ENCODE assay signal across 1 fruit fly cellular context in the genomic region with DNA sequence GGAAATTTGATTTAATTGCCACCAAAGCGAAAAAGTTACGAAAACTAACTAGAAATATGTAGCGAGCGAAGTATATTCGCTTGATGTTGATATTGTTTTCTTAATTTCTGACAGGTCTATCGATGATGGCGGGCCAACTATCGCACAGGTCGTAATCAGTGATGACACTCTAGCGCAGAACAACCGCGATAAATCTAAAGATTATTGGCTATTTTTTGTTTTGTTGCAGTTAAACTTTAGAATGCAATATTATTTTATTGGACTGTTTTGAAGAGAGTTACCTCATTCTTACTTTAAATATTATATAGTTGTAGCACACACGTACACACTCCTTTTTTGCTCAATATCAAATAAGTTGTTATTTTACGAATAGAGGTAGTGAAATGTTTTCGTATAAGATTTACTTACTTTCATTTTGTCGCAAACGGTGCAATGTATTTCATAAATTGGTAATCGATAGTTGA.
TF ChIP-seq lines count a peak whose summit lies in the region.

A gene (minus strand): TSS at position 121 of the 464 bp plus-strand sequence.

TF ChIP-seq in whole organism, embryonic, 481 proteins besides CTCF, POLR2A, EP300 and RAD21 (continued from another document and continues in another):
- TF ChIP-seq row (GFP tag; IDR thresholded peaks at IDR 0.05; lab: Robert Waterston, UW) (peak; percentile 78), CG8089 (GFP tag; optimal IDR thresholded peaks at IDR 0.05; lab: Kevin White, UChicago) (no peak), Aef1 (GFP tag; IDR thresholded peaks at IDR 0.05; lab: Robert Waterston, UW) (no peak), tap (tag; optimal IDR thresholded peaks at IDR 0.05; lab: Kevin White, UChicago) (no peak), lilli (GFP tag; optimal IDR thresholded peaks at IDR 0.05; lab: Kevin White, UChicago) (peak; percentile 39), pzg (GFP tag; optimal IDR thresholded peaks at IDR 0.05; lab: Kevin White, UChicago) (peak; percentile 40), CG10431 (GFP tag; optimal IDR thresholded peaks at IDR 0.05; lab: Kevin White, UChicago) (no peak), CG12219 (GFP tag; optimal IDR thresholded peaks at IDR 0.05; lab: Kevin White, UChicago) (no peak), CG7745 (tag; optimal IDR thresholded peaks at IDR 0.05; lab: Kevin White, UChicago) (no peak), Fer3 (tag; optimal IDR thresholded peaks at IDR 0.05; lab: Kevin White, UChicago) (no peak), ato (GFP tag; IDR thresholded peaks at IDR 0.05; lab: Robert Waterston, UW; ENCODE audit: partially characterized antibody) (0 out of 2 replicates have a peak, but pooled peaks have one; percentile 13), CG6272 (GFP tag; IDR thresholded peaks at IDR 0.05; lab: Robert Waterston, UW) (peak; percentile 33; the same call in 1 of the 2 replicates), Camta (GFP tag; optimal IDR thresholded peaks at IDR 0.05; lab: Kevin White, UChicago) (no peak), ham (GFP tag; IDR thresholded peaks at IDR 0.05; lab: Robert Waterston, UW) (no peak), CG1792 (GFP tag; optimal IDR thresholded peaks at IDR 0.05; lab: Kevin White, UChicago) (no peak), CG2199 (GFP tag; IDR thresholded peaks at IDR 0.05; lab: Robert Waterston, UW) (no peak), Bteb2 (GFP tag; optimal IDR thresholded peaks at IDR 0.05; lab: Kevin White, UChicago) (no peak), mirr (GFP tag; optimal IDR thresholded peaks at IDR 0.05; lab: Kevin White, UChicago) (no peak), CG7357 (GFP tag; IDR thresholded peaks at IDR 0.05; lab: Robert Waterston, UW) (no peak), br (optimal IDR thresholded peaks at IDR 0.05; lab: Kevin White, UChicago) (no peak), CG11247 (GFP tag; IDR thresholded peaks at IDR 0.05; lab: Robert Waterston, UW) (no peak), CG7839 (tag; optimal IDR thresholded peaks at IDR 0.05; lab: Kevin White, UChicago) (no peak), CG13424 (tag; optimal IDR thresholded peaks at IDR 0.05; lab: Kevin White, UChicago) (peak; percentile 22), Med (GFP tag; lab: Kevin White, UChicago) (peak; percentile 38), nerfin-2 (GFP tag; IDR thresholded peaks at IDR 0.05; lab: Robert Waterston, UW; ENCODE audit: partially characterized antibody) (peak; percentile 62), CG14710 (tag; optimal IDR thresholded peaks at IDR 0.05; lab: Kevin White, UChicago) (peak; percentile 52), zen2 (GFP tag; IDR thresholded peaks at IDR 0.05; lab: Robert Waterston, UW; ENCODE audit: partially characterized antibody) (peak; percentile 58; the same call in 1 of the 3 replicates), eyg (GFP tag; optimal IDR thresholded peaks at IDR 0.05; lab: Kevin White, UChicago) (no peak), ATbp (GFP tag; optimal IDR thresholded peaks at IDR 0.05; lab: Kevin White, UChicago) (no peak), CG30403 (GFP tag; optimal IDR thresholded peaks at IDR 0.05; lab: Kevin White, UChicago) (peak; percentile 42), CG13287 (GFP tag; IDR thresholded peaks at IDR 0.05; lab: Robert Waterston, UW; ENCODE audit: partially characterized antibody) (peak; percentile 78), vnd (GFP tag; IDR thresholded peaks at IDR 0.05; lab: Robert Waterston, UW; ENCODE audit: partially characterized antibody) (peak; percentile 78), unc-4 (GFP tag; IDR thresholded peaks at IDR 0.05; lab: Robert Waterston, UW; ENCODE audit: partially characterized antibody) (peak; percentile 75), CG15479 (GFP tag; optimal IDR thresholded peaks at IDR 0.05; lab: Kevin White, UChicago) (peak; percentile 18), D (optimal IDR thresholded peaks at IDR 0.05; lab: Kevin White, UChicago) (no peak), D (GFP tag; optimal IDR thresholded peaks at IDR 0.05; lab: Kevin White, UChicago) (no peak), HLHmδ (GFP tag; optimal IDR thresholded peaks at IDR 0.05; lab: Kevin White, UChicago) (no peak), CG10267 (tag; optimal IDR thresholded peaks at IDR 0.05; lab: Kevin White, UChicago) (peak; percentile 6), CG12155 (GFP tag; optimal IDR thresholded peaks at IDR 0.05; lab: Kevin White, UChicago) (no peak), ara (GFP tag; IDR thresholded peaks at IDR 0.05; lab: Robert Waterston, UW) (no peak), CG43689 (GFP tag; IDR thresholded peaks at IDR 0.05; lab: Robert Waterston, UW) (no peak), HLH54F (GFP tag; optimal IDR thresholded peaks at IDR 0.05; lab: Kevin White, UChicago) (no peak), Taf1 (GFP tag; IDR thresholded peaks at IDR 0.05; lab: Robert Waterston, UW) (no peak), trem (tag; optimal IDR thresholded peaks at IDR 0.05; lab: Kevin White, UChicago) (peak; percentile 14), CG9609 (GFP tag; optimal IDR thresholded peaks at IDR 0.05; lab: Kevin White, UChicago) (no peak), CG3726 (GFP tag; IDR thresholded peaks at IDR 0.05; lab: Robert Waterston, UW) (no peak), toy (GFP tag; IDR thresholded peaks at IDR 0.05; lab: Robert Waterston, UW) (no peak), TFAM (GFP tag; optimal IDR thresholded peaks at IDR 0.05; lab: Kevin White, UChicago) (no peak), Dll (GFP tag; IDR thresholded peaks at IDR 0.05; lab: Robert Waterston, UW; ENCODE audit: partially characterized antibody) (peak; percentile 79), CG4707 (GFP tag; optimal IDR thresholded peaks at IDR 0.05; lab: Kevin White, UChicago) (no peak), lab (GFP tag; optimal IDR thresholded peaks at IDR 0.05; lab: Kevin White, UChicago) (no peak), bcd (GFP tag; optimal IDR thresholded peaks at IDR 0.05; lab: Kevin White, UChicago) (no peak), CG8290 (GFP tag; optimal IDR thresholded peaks at IDR 0.05; lab: Kevin White, UChicago) (peak; percentile 31), CG8290 (tag; optimal IDR thresholded peaks at IDR 0.05; lab: Kevin White, UChicago) (no peak), CG16813 (GFP tag; IDR thresholded peaks at IDR 0.05; lab: Robert Waterston, UW; ENCODE audit: partially characterized antibody) (peak; percentile 87), Nf-YA (GFP tag; IDR thresholded peaks at IDR 0.05; lab: Robert Waterston, UW) (no peak), sim (GFP tag; IDR thresholded peaks at IDR 0.05; lab: Robert Waterston, UW) (no peak), gro (GFP tag; optimal IDR thresholded peaks at IDR 0.05; lab: Kevin White, UChicago) (no peak), CG12236 (GFP tag; optimal IDR thresholded peaks at IDR 0.05; lab: Kevin White, UChicago) (no peak), CG10979 (tag; optimal IDR thresholded peaks at IDR 0.05; lab: Kevin White, UChicago) (no peak), knrl (GFP tag; IDR thresholded peaks at IDR 0.05; lab: Robert Waterston, UW; ENCODE audit: partially characterized antibody) (peak; percentile 83; the same call in 2 of the 3 replicates), Bgb (GFP tag; IDR thresholded peaks at IDR 0.05; lab: Robert Waterston, UW; ENCODE audit: partially characterized antibody) (peak; percentile 76), CG30020 (tag; optimal IDR thresholded peaks at IDR 0.05; lab: Kevin White, UChicago) (peak; percentile 51), CG9797 (GFP tag; optimal IDR thresholded peaks at IDR 0.05; lab: Kevin White, UChicago) (no peak), CG18764 (GFP tag; optimal IDR thresholded peaks at IDR 0.05; lab: Kevin White, UChicago) (no peak), CG7963 (GFP tag; IDR thresholded peaks at IDR 0.05; lab: Robert Waterston, UW; ENCODE audit: partially characterized antibody) (peak; percentile 64; the same call in 1 of the 3 replicates), bigmax (GFP tag; optimal IDR thresholded peaks at IDR 0.05; lab: Kevin White, UChicago) (no peak), gsb-n (tag; optimal IDR thresholded peaks at IDR 0.05; lab: Kevin White, UChicago) (no peak), YL-1 (GFP tag; optimal IDR thresholded peaks at IDR 0.05; lab: Kevin White, UChicago) (no peak), CG4328 (GFP tag; optimal IDR thresholded peaks at IDR 0.05; lab: Kevin White, UChicago) (no peak), CG17612 (GFP tag; IDR thresholded peaks at IDR 0.05; lab: Robert Waterston, UW) (no peak), CG9437 (GFP tag; optimal IDR thresholded peaks at IDR 0.05; lab: Kevin White, UChicago) (no peak), CG3847 (GFP tag; IDR thresholded peaks at IDR 0.05; lab: Robert Waterston, UW) (peak; percentile 35; the same call in 1 of the 2 replicates), Lhr (GFP tag; optimal IDR thresholded peaks at IDR 0.05; lab: Kevin White, UChicago) (no peak), Fer2 (tag; optimal IDR thresholded peaks at IDR 0.05; lab: Kevin White, UChicago) (no peak), CG9932 (GFP tag; IDR thresholded peaks at IDR 0.05; lab: Robert Waterston, UW) (peak; percentile 68), CG10209 (GFP tag; optimal IDR thresholded peaks at IDR 0.05; lab: Kevin White, UChicago) (no peak), Dek (tag; optimal IDR thresholded peaks at IDR 0.05; lab: Kevin White, UChicago) (no peak), Deaf1 (tag; optimal IDR thresholded peaks at IDR 0.05; lab: Kevin White, UChicago) (no peak), CkIIα-i1 (GFP tag; IDR thresholded peaks at IDR 0.05; lab: Robert Waterston, UW) (no peak), hb (GFP tag; IDR thresholded peaks at IDR 0.05; lab: Robert Waterston, UW; ENCODE audit: partially characterized antibody) (peak; percentile 76; the same call in 2 of the 3 replicates), CG6813 (GFP tag; optimal IDR thresholded peaks at IDR 0.05; lab: Kevin White, UChicago) (no peak), CG4424 (GFP tag; optimal IDR thresholded peaks at IDR 0.05; lab: Kevin White, UChicago) (no peak), ems (GFP tag; optimal IDR thresholded peaks at IDR 0.05; lab: Kevin White, UChicago) (no peak), CG9876 (GFP tag; optimal IDR thresholded peaks at IDR 0.05; lab: Kevin White, UChicago) (no peak), NK7.1 (GFP tag; optimal IDR thresholded peaks at IDR 0.05; lab: Kevin White, UChicago) (no peak), sens-2 (GFP tag; IDR thresholded peaks at IDR 0.05; lab: Robert Waterston, UW) (no peak), Dref (GFP tag; IDR thresholded peaks at IDR 0.05; lab: Robert Waterston, UW) (peak; percentile 69), cwo (GFP tag; optimal IDR thresholded peaks at IDR 0.05; lab: Kevin White, UChicago) (no peak), CHES-1-like (GFP tag; optimal IDR thresholded peaks at IDR 0.05; lab: Kevin White, UChicago) (peak; percentile 7), BtbVII (GFP tag; optimal IDR thresholded peaks at IDR 0.05; lab: Kevin White, UChicago) (no peak), PHDP (tag; optimal IDR thresholded peaks at IDR 0.05; lab: Kevin White, UChicago) (no peak), sqz (GFP tag; optimal IDR thresholded peaks at IDR 0.05; lab: Kevin White, UChicago) (no peak), sd (tag; optimal IDR thresholded peaks at IDR 0.05; lab: Kevin White, UChicago) (no peak), CG3281 (GFP tag; optimal IDR thresholded peaks at IDR 0.05; lab: Kevin White, UChicago) (no peak), NFAT (GFP tag; IDR thresholded peaks at IDR 0.05; lab: Robert Waterston, UW) (peak; percentile 6; the same call in 1 of the 2 replicates), nerfin-1 (tag; optimal IDR thresholded peaks at IDR 0.05; lab: Kevin White, UChicago) (no peak), CG17829 (tag; optimal IDR thresholded peaks at IDR 0.05; lab: Kevin White, UChicago) (peak; percentile 13), CG9817 (tag; optimal IDR thresholded peaks at IDR 0.05; lab: Kevin White, UChicago) (peak; percentile 21), Rfx (GFP tag; IDR thresholded peaks at IDR 0.05; lab: Robert Waterston, UW) (peak; percentile 47; the same call in 1 of the 2 replicates), CG18476 (GFP tag; optimal IDR thresholded peaks at IDR 0.05; lab: Kevin White, UChicago) (peak; percentile 2), B-H1 (GFP tag; IDR thresholded peaks at IDR 0.05; lab: Robert Waterston, UW) (no peak), Dad (GFP tag; optimal IDR thresholded peaks at IDR 0.05; lab: Kevin White, UChicago) (no peak), Ssrp (tag; optimal IDR thresholded peaks at IDR 0.05; lab: Kevin White, UChicago) (no peak), Fer1 (GFP tag; optimal IDR thresholded peaks at IDR 0.05; lab: Kevin White, UChicago) (no peak), CG17568 (GFP tag; optimal IDR thresholded peaks at IDR 0.05; lab: Kevin White, UChicago) (no peak), CG8478 (optimal IDR thresholded peaks at IDR 0.05; lab: Kevin White, UChicago) (no peak), CG8924 (tag; optimal IDR thresholded peaks at IDR 0.05; lab: Kevin White, UChicago) (peak; percentile 19), zen (tag; optimal IDR thresholded peaks at IDR 0.05; lab: Kevin White, UChicago) (no peak), CG6765 (GFP tag; optimal IDR thresholded peaks at IDR 0.05; lab: Kevin White, UChicago) (no peak), pan (optimal IDR thresholded peaks at IDR 0.05; lab: Kevin White, UChicago) (no peak), pan (GFP tag; optimal IDR thresholded peaks at IDR 0.05 in 1 of 2, IDR thresholded peaks at IDR 0.05 in 1 of 2) (no peak), CG9215 (GFP tag; IDR thresholded peaks at IDR 0.05; lab: Robert Waterston, UW) (no peak), emc (GFP tag; optimal IDR thresholded peaks at IDR 0.05; lab: Kevin White, UChicago) (no peak), CG34224 (GFP tag; IDR thresholded peaks at IDR 0.05; lab: Robert Waterston, UW; ENCODE audit: partially characterized antibody) (peak; percentile 74), CG4617 (GFP tag; optimal IDR thresholded peaks at IDR 0.05; lab: Kevin White, UChicago; ENCODE audit: borderline replicate concordance) (peak; percentile 18), Pdp1 (GFP tag; optimal IDR thresholded peaks at IDR 0.05; lab: Kevin White, UChicago) (peak in 1 of 2 experiments; percentile 8), Sry-β (GFP tag; optimal IDR thresholded peaks at IDR 0.05; lab: Kevin White, UChicago) (peak; percentile 83), ase (GFP tag; IDR thresholded peaks at IDR 0.05; lab: Robert Waterston, UW) (no peak), mld (GFP tag; IDR thresholded peaks at IDR 0.05; lab: Robert Waterston, UW; ENCODE audit: partially characterized antibody) (no peak; the same call in 2 of the 3 replicates), CG13775 (GFP tag; optimal IDR thresholded peaks at IDR 0.05; lab: Kevin White, UChicago) (peak; percentile 14), slp2 (GFP tag; optimal IDR thresholded peaks at IDR 0.05; lab: Kevin White, UChicago) (no peak), sug (tag; optimal IDR thresholded peaks at IDR 0.05; lab: Kevin White, UChicago) (peak; percentile 4), vvl (GFP tag; IDR thresholded peaks at IDR 0.05; lab: Robert Waterston, UW) (no peak), psq (GFP tag; optimal IDR thresholded peaks at IDR 0.05; lab: Kevin White, UChicago) (no peak), luna (GFP tag; optimal IDR thresholded peaks at IDR 0.05; lab: Kevin White, UChicago) (no peak), Xbp1 (GFP tag; optimal IDR thresholded peaks at IDR 0.05; lab: Kevin White, UChicago) (peak; percentile 6)
